Worm (Caenorhabditis elegans) whole organism, young adult: ENCODE results near the gene F09F9.5.

ENCODE experiments used
- C06A6.2 ChIP-seq: fragments of 200-800 bp; sonication (Bioruptor generic); conservative IDR thresholded peaks from 2 replicates; pipeline ENCODE4 v1.3.6; 2022; ENCODE audit warnings: missing genetic modification characterization, missing compliant biosample characterization
- F23B12.7 ChIP-seq: sonication (generic microtip); optimal IDR thresholded peaks from 2 replicates; lab custom pipeline; 2017; ENCODE audit warnings: missing genetic modification characterization, mild to moderate bottlenecking, missing compliant biosample characterization, antibody characterized with exemption, moderate library complexity; ENCODE audit not compliant: insufficient read depth
- K12H6.12 ChIP-seq: fragments of 200-800 bp; sonication (Bioruptor generic); optimal IDR thresholded peaks from 2 replicates; lab custom pipeline; 2018; ENCODE audit warnings: mild to moderate bottlenecking, missing genetic modification characterization, missing compliant biosample characterization
- ama-1 ChIP-seq, 3 experiments: fragments of 150-350 bp in 1 of 3; sonication (generic microtip) in 2 of 3; optimal IDR thresholded peaks; 2 replicates each; lab custom pipeline; 2014 to 2018; ENCODE audit warnings: missing biosample characterization in 2 of 3, missing genetic modification characterization in 2 of 3, missing genetic modification reagents in 2 of 3
- bed-2 ChIP-seq: fragments of 200-800 bp; sonication (Bioruptor generic); IDR thresholded peaks from 2 replicates; pipeline ENCODE4 v1.3.6; 2022; ENCODE audit warnings: missing genetic modification reagents, missing genetic modification characterization, missing compliant biosample characterization
- ccch-3 ChIP-seq: fragments of 200-800 bp; sonication (Bioruptor generic); optimal IDR thresholded peaks from 2 replicates; lab custom pipeline; 2018; ENCODE audit warnings: mild to moderate bottlenecking, missing genetic modification characterization, missing compliant biosample characterization
- cebp-2 ChIP-seq: fragments of 200-800 bp; sonication (Bioruptor generic); IDR thresholded peaks from 2 replicates; pipeline ENCODE4 v1.3.6; 2022; ENCODE audit warnings: missing genetic modification characterization, missing compliant biosample characterization
- pbrm-1 ChIP-seq: fragments of 200-800 bp; sonication (Bioruptor generic); IDR thresholded peaks from 2 replicates; pipeline ENCODE4 v1.3.6; 2022; ENCODE audit warnings: missing genetic modification reagents, missing genetic modification characterization, missing compliant biosample characterization
- snpc-1.3 ChIP-seq: sonication (generic microtip); optimal IDR thresholded peaks from 2 replicates; lab custom pipeline; 2017; ENCODE audit warnings: missing genetic modification characterization, mild to moderate bottlenecking, missing compliant biosample characterization, antibody characterized with exemption, moderate library complexity, missing genotype, missing genetic modification reagents; ENCODE audit not compliant: insufficient read depth
- tbp1 ChIP-seq: fragments of 200-800 bp; sonication (Bioruptor generic); optimal IDR thresholded peaks from 2 replicates; lab custom pipeline; 2018; ENCODE audit warnings: mild to moderate bottlenecking, missing genetic modification characterization, missing compliant biosample characterization

DNA sequence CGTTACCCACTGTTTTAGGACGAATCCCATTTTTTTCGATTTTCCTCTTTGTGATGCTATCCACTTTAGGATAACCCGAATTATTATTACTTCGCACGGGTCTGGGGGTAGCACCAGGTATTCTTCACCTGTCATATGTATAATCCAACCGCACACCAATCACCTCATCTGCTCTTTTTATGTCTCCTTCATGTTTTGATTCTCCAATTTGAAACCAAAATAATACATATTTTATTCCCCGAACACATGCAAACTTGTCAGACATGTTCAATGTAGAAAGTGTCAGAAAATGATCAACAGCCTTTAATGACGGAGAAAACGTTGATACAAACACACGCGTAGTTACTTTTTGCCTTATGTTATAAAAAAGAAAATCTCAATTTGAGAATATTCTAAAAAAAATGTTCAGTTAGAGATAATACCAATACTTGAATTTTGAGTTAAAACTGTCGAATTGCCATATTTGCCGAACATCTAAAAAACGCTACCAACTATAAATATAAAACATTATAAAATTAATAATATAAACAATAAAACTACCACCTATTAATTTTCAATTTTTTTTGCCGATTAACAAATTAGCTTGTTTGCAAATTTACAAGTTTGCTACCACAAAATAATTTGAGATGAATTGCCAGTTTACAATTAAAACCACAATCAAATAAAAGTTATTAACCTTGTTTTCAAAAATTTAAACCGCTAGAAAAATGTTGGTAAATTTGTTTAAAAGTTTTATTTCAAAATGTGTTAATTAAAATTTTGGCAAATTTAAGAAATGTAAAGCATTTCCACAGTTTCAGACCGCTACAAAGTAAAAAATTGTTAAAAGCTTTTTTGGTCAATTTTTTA is 30.1 kb downstream of the F09F9.5 start:
- peak; percentile 12 for TF ChIP-seq ama-1 (optimal IDR thresholded peaks at IDR 0.05; lab: Kevin White, UChicago)
- TF ChIP-seq ama-1 (GFP tag; optimal IDR thresholded peaks at IDR 0.05; lab: Kevin White, UChicago) = no peak
- no peak for TF ChIP-seq tbp1 (GFP tag; lab: Kevin White, UChicago)
- TF ChIP-seq ccch-3 = no peak
- TF ChIP-seq pbrm-1 = peak; percentile 74; the same call in 1 of the 2 replicates
- peak; percentile 35 for TF ChIP-seq K12H6.12
- no peak for TF ChIP-seq snpc-1.3
- peak; percentile 3 for TF ChIP-seq F23B12.7 (tag; lab: Kevin White, UChicago)
- TF ChIP-seq C06A6.2 (GFP tag; lab: Robert Waterston, UW) = peak; percentile 27
- no peak for TF ChIP-seq bed-2
- TF ChIP-seq cebp-2 (GFP tag; lab: Robert Waterston, UW) = no peak
